Worm (Caenorhabditis elegans): ENCODE data around the gene R10E8.3.

Gene R10E8.3

DNA sequence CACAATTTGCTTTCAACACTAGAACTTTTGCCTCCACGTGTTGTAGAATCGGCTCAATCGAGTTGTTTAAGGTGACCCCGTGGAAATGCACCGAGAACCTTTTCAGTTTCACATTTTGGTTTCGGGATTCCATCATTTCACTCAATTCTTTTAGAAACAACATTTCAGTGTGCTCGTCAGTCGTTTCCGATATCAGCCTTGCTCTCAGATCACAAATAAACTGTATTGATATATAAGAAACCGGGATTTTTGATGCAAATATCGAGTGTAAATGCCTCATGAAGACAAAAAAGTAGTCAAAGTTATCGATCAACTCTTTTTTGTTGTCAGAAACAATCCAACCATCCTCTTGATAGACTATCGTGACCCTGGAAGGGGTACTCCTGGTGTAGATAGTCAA, 28.9 kb upstream of the R10E8.3 start (continued):
- TF ChIP-seq fkh-3 (tag; optimal IDR thresholded peaks at IDR 0.05) (no peak), cebp-2 (GFP tag; IDR thresholded peaks at IDR 0.05) (no peak), ama-1 (optimal IDR thresholded peaks at IDR 0.05) (no peak), ama-1 (GFP tag; optimal IDR thresholded peaks at IDR 0.05) (no peak), chd-7 (tag; optimal IDR thresholded peaks at IDR 0.05) (no peak), ekl-4 (GFP tag; IDR thresholded peaks at IDR 0.05) (no peak)

DNA sequence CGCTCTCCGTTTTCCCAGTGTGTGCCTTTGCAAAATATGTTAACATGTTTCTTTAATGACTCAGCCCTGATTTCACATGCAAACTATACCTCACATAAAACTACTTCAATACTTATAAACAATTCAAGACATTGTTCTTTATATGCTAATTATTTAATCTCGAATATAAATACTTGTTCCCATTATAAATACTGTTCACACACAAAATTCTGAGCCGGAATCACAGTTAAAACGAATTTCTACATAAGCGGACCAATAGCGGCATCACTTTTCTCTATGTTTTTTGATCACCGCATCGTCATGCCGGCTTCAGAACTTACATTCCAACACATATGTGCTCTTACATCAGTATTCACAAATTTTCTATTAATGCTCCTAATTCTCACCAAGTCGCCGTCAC, 17.9 kb upstream of the R10E8.3 start, which contains the start of gene R10E8.5:
R10E8.5 (plus strand) TSS at position 301 of the 400 bp plus-strand sequence.
- TF ChIP-seq C17E4.6 (GFP tag; IDR thresholded peaks at IDR 0.05) = no peak
- TF ChIP-seq attf-5 (GFP tag; optimal IDR thresholded peaks at IDR 0.05) = no peak
- TF ChIP-seq ceh-40 (GFP tag; IDR thresholded peaks at IDR 0.05) = no peak

DNA sequence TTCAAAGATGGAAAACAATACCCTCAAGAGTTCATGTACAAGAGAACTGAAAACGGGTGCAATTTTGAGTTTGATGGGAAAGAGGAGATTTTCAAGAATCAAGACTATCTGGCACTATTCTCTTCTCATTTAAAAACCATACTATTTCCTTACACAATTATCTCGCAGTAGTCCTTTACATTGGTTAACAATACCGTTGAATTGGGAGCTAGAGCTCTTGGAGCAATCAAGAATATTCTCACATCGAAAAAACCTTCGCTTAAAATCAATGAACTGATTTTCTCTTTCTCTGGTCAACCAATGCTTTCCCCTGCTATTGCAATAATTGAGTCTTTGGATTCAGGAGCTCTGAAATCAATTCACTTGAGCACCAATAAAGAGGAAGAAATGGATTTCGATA, 16.9 kb upstream of the R10E8.3 start, which contains the start of gene R10E8.2:
R10E8.2 (plus strand) TSS at position 301 of the 400 bp plus-strand sequence.
- TF ChIP-seq nhr-179 (tag; optimal IDR thresholded peaks at IDR 0.05) = no peak
- no peak for TF ChIP-seq lag-1 (GFP tag; IDR thresholded peaks at IDR 0.05)
- no peak for TF ChIP-seq ztf-25 (GFP tag; IDR thresholded peaks at IDR 0.05)
- TF ChIP-seq sdz-38 (tag; optimal IDR thresholded peaks at IDR 0.05) = no peak
- no peak for TF ChIP-seq Y79H2A.3 (GFP tag; conservative IDR thresholded peaks at IDR 0.05)
- no peak for TF ChIP-seq fkh-3 (tag; optimal IDR thresholded peaks at IDR 0.05)
- no peak for TF ChIP-seq D2030.7 (GFP tag; IDR thresholded peaks at IDR 0.05)
- no peak for TF ChIP-seq lsy-27 (tag; optimal IDR thresholded peaks at IDR 0.05; ENCODE audit: borderline replicate concordance, insufficient read depth)
- TF ChIP-seq madf-10 (tag; optimal IDR thresholded peaks at IDR 0.05) = no peak
- TF ChIP-seq dpff-1 (tag; optimal IDR thresholded peaks at IDR 0.05) = no peak
- TF ChIP-seq ama-1 (optimal IDR thresholded peaks at IDR 0.05) = no peak
- TF ChIP-seq ama-1 (GFP tag; optimal IDR thresholded peaks at IDR 0.05) = no peak
- no peak for TF ChIP-seq cebp-2 (GFP tag; IDR thresholded peaks at IDR 0.05)
- TF ChIP-seq B0336.3 (GFP tag; IDR thresholded peaks at IDR 0.05) = no peak
- TF ChIP-seq nhr-80 (tag; optimal IDR thresholded peaks at IDR 0.05) = no peak
- no peak for TF ChIP-seq attf-5 (GFP tag; optimal IDR thresholded peaks at IDR 0.05)
- no peak for TF ChIP-seq gei-17 (GFP tag; optimal IDR thresholded peaks at IDR 0.05)

DNA sequence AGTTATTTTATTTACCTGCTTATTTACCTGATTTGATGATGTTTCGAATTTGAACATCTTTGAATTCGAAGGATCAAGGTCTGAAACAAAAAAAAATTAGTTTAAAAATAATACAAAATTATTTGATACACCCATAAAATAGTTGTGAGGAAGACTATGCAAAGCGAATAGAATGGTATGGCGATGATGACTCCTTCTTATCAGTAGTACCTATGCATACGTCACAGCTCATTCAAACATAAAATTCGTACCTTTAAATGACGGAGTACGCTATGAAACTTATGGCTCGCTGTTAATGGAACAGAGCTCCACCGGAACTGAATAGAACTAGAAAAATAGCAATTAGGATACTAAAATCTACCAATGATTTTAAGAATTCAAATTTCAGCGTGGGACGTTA, 15.7 kb upstream of the R10E8.3 start, which contains the start of gene R10E8.1:
R10E8.1 (minus strand) TSS at position 178 of the 400 bp plus-strand sequence.
- TF ChIP-seq ztf-22 (GFP tag; optimal IDR thresholded peaks at IDR 0.05) = no peak
- no peak for TF ChIP-seq T07F8.4 (tag; optimal IDR thresholded peaks at IDR 0.05)
- no peak for TF ChIP-seq egrh-3 (GFP tag; IDR thresholded peaks at IDR 0.05)
- TF ChIP-seq Y53F4B.3 (GFP tag; IDR thresholded peaks at IDR 0.05) = no peak
- TF ChIP-seq pbrm-1 (GFP tag; IDR thresholded peaks at IDR 0.05) = no peak
- TF ChIP-seq atf-7 (tag; optimal IDR thresholded peaks at IDR 0.05) = no peak
- no peak for TF ChIP-seq lir-1 (GFP tag; conservative IDR thresholded peaks at IDR 0.05)
- no peak for TF ChIP-seq F52B5.7 (tag; optimal IDR thresholded peaks at IDR 0.05)
- no peak for TF ChIP-seq F22D6.2 (tag; optimal IDR thresholded peaks at IDR 0.05)
- TF ChIP-seq nfyb-1 (GFP tag; IDR thresholded peaks at IDR 0.05) = no peak
- no peak for TF ChIP-seq madf-10 (tag; optimal IDR thresholded peaks at IDR 0.05)
- TF ChIP-seq ccch-3 (GFP tag; optimal IDR thresholded peaks at IDR 0.05) = no peak
- no peak for TF ChIP-seq ztf-25 (GFP tag; IDR thresholded peaks at IDR 0.05)
- TF ChIP-seq hrde-1 (tag; optimal IDR thresholded peaks at IDR 0.05; ENCODE audit: borderline replicate concordance) = no peak
- no peak for TF ChIP-seq gei-17 (GFP tag; optimal IDR thresholded peaks at IDR 0.05)
- no peak for TF ChIP-seq egl-18 (GFP tag; IDR thresholded peaks at IDR 0.05)
- no peak for TF ChIP-seq aptf-2 (GFP tag; conservative IDR thresholded peaks at IDR 0.05)
